Fruit fly (Drosophila melanogaster): ENCODE measurements around the gene Ca-alpha1T.
A peak's percentile ranks its signal among the peaks of the same experiment; 100 is the strongest.

Ca-alpha1T gene

DNA sequence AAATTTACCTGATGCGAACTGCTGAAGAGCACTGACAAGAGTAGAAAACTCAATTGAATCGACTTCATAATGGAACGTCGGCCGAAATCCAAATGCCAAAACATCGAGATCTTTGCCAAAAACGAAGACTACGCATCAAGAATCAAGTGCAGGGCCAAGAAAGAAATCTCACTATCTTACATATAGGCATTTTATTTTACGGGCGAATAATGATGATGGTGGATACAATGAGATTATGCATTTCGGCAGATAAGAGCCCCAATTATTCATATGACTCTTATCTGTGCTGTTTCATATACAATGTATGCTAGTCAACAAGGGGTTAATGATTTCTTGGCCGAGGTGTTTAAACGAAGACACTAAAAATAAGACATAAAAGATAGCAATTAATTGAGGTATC is 26.9 kb upstream of the Ca-alpha1T start, which contains the start of gene Btnd:
Gene Btnd (minus strand): TSS at position 101 of the 400 bp plus-strand sequence.
- TF ChIP-seq CG8119 (GFP tag; IDR thresholded peaks at IDR 0.05) (no peak), dac (GFP tag; optimal IDR thresholded peaks at IDR 0.05) (no peak), acj6 (GFP tag; optimal IDR thresholded peaks at IDR 0.05) (no peak), CG6854 (GFP tag; optimal IDR thresholded peaks at IDR 0.05) (no peak), net (GFP tag; optimal IDR thresholded peaks at IDR 0.05) (no peak), Ets96B (tag; optimal IDR thresholded peaks at IDR 0.05) (no peak), fd59A (GFP tag; optimal IDR thresholded peaks at IDR 0.05) (no peak), salr (GFP tag; optimal IDR thresholded peaks at IDR 0.05) (no peak), esn (GFP tag; optimal IDR thresholded peaks at IDR 0.05) (no peak), eg (GFP tag; IDR thresholded peaks at IDR 0.05) (no peak), fkh (GFP tag; optimal IDR thresholded peaks at IDR 0.05) (no peak), Hr4 (GFP tag; optimal IDR thresholded peaks at IDR 0.05) (no peak), Hr38 (GFP tag; optimal IDR thresholded peaks at IDR 0.05) (no peak), CG3032 (tag; optimal IDR thresholded peaks at IDR 0.05) (no peak), lz (GFP tag; optimal IDR thresholded peaks at IDR 0.05) (no peak)

DNA sequence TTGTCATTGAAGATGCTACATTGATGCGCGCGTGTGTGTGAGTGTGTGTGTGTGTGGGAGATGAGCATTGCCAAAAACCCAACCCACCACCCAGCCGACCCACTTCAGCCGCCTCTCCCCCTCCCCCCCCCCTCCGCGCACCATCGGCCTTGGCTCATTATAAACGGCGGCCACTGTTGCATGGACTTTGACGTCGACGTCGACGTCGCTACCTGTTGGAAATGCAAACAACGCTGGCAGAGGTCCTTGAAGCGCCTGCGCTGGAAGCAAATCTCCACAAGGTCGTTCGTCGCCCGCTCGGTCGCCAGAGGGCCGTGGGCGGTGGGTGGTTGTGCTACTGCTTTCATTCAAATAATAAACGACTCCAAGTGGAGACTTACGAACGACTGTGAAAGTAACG is 24.4 kb upstream of the Ca-alpha1T start:
- TF ChIP-seq CG6163 (GFP tag; IDR thresholded peaks at IDR 0.05): no peak
- TF ChIP-seq Eip75B (GFP tag; optimal IDR thresholded peaks at IDR 0.05): no peak
- no peak for TF ChIP-seq CG32006 (GFP tag; optimal IDR thresholded peaks at IDR 0.05)
- no peak for TF ChIP-seq dsx (GFP tag; optimal IDR thresholded peaks at IDR 0.05; ENCODE audit: poor library complexity, severe bottlenecking)
- no peak for TF ChIP-seq Met (GFP tag; optimal IDR thresholded peaks at IDR 0.05)
- TF ChIP-seq svp (GFP tag): no peak
- no peak for TF ChIP-seq CG6808 (GFP tag; optimal IDR thresholded peaks at IDR 0.05)
- TF ChIP-seq topi (GFP tag; optimal IDR thresholded peaks at IDR 0.05): no peak
- no peak for TF ChIP-seq CG6792 (GFP tag; optimal IDR thresholded peaks at IDR 0.05)
- no peak for TF ChIP-seq Ets21C (GFP tag; optimal IDR thresholded peaks at IDR 0.05)
- TF ChIP-seq CG3919 (GFP tag; optimal IDR thresholded peaks at IDR 0.05): no peak
- TF ChIP-seq fd85E (GFP tag; optimal IDR thresholded peaks at IDR 0.05): no peak
- no peak for TF ChIP-seq Sox15 (GFP tag; optimal IDR thresholded peaks at IDR 0.05)
- no peak for TF ChIP-seq achi (GFP tag; optimal IDR thresholded peaks at IDR 0.05)
- TF ChIP-seq CG1621 (tag; optimal IDR thresholded peaks at IDR 0.05): no peak
- no peak for TF ChIP-seq Eip93F (GFP tag; optimal IDR thresholded peaks at IDR 0.05)

DNA sequence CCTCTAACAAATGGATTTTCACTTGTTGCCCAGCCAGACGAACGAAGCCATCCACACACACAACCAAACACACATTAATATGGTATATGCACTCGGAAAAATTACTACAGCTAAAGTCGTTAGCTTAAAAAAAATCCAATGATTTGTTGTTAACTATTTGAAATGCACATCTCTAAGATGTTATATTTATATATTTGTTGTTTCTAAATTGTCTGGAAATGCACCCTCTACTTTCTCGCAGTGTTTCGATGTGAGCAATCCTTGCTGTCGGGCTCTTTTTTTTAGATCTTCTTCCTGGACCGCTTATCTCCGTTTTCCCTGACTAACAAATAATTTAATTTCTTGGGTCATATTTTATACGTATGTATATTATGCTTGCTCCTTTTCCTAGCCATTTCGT is 12.8 kb upstream of the Ca-alpha1T start:
- TF ChIP-seq CG6792 (GFP tag; optimal IDR thresholded peaks at IDR 0.05): no peak
- TF ChIP-seq CG8319 (GFP tag; optimal IDR thresholded peaks at IDR 0.05): no peak
- no peak for TF ChIP-seq acj6 (GFP tag; optimal IDR thresholded peaks at IDR 0.05)
- TF ChIP-seq Eip78C (GFP tag): peak; percentile 54
- TF ChIP-seq CG6163 (GFP tag; IDR thresholded peaks at IDR 0.05): no peak
- no peak for TF ChIP-seq fkh (GFP tag; optimal IDR thresholded peaks at IDR 0.05)
- TF ChIP-seq Ets96B (tag; optimal IDR thresholded peaks at IDR 0.05): no peak

DNA sequence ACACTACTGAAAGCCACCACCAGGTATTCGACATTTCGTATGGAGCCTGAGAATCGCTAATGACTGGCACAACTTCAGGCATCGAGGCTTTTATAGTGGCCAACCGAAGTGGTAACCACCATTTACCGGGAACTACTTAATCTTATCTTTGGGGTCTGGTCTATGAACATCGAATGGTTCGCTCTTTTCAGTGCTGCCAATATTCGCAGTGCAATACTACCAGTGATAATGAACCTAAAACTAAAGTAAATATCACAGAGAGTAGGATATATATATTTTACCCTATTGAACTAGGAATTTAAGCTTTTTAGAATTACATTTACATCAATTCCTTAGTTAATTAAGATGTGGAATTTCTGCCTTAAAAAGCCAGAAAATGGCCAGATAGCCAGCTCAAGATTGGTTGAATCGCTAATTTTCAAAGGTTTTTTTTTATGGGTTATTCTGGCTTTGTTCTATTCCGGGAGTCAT is 10.3 kb upstream of the Ca-alpha1T start, which contains the start of gene vanin-like:
Gene vanin-like (minus strand): TSS at position 51 of the 471 bp plus-strand sequence.
- TF ChIP-seq CG3919 (GFP tag; optimal IDR thresholded peaks at IDR 0.05) (no peak), cyc (GFP tag; optimal IDR thresholded peaks at IDR 0.05) (no peak), acj6 (GFP tag; optimal IDR thresholded peaks at IDR 0.05) (no peak), CG9139 (GFP tag; optimal IDR thresholded peaks at IDR 0.05) (no peak), svp (GFP tag) (no peak), CG16779 (tag; optimal IDR thresholded peaks at IDR 0.05) (no peak)
